Worm (Caenorhabditis elegans) whole organism, early embryonic: ENCODE results near the gene emb-9.

Experiments used
- B0310.2 ChIP-seq: sonication (generic microtip); optimal IDR thresholded peaks from 2 replicates; lab custom pipeline; 2016; ENCODE audit warnings: mild to moderate bottlenecking, missing genetic modification characterization, missing compliant biosample characterization
- F13C5.2 ChIP-seq: sonication (generic microtip); optimal IDR thresholded peaks from 2 replicates; lab custom pipeline; 2017; ENCODE audit warnings: mild to moderate bottlenecking, missing genetic modification characterization, inconsistent platforms, missing compliant biosample characterization
- aly-1 ChIP-seq: sonication (generic microtip); optimal IDR thresholded peaks from 2 replicates; lab custom pipeline; 2016; ENCODE audit warnings: missing genetic modification characterization, missing compliant biosample characterization
- ama-1 ChIP-seq: fragments of 150-350 bp; optimal IDR thresholded peaks from 2 replicates; lab custom pipeline; 2014
- ceh-13 ChIP-seq: fragments of 200-800 bp; sonication (Bioruptor generic); optimal IDR thresholded peaks from 2 replicates; lab custom pipeline; 2018; ENCODE audit warnings: mild to moderate bottlenecking, missing genetic modification characterization, missing compliant biosample characterization
- ceh-36 ChIP-seq: sonication (generic microtip); optimal IDR thresholded peaks from 2 replicates; lab custom pipeline; 2016; ENCODE audit warnings: missing genetic modification characterization, inconsistent platforms, missing compliant biosample characterization
- ets-7 ChIP-seq: sonication (generic microtip); optimal IDR thresholded peaks from 2 replicates; lab custom pipeline; 2016; ENCODE audit warnings: missing genotype, missing genetic modification characterization, missing compliant biosample characterization
- flt-1 ChIP-seq: fragments of 200-800 bp; sonication (Bioruptor generic); IDR thresholded peaks from 2 replicates; pipeline ENCODE4 v1.3.6; 2022; ENCODE audit warnings: missing genetic modification characterization, missing compliant biosample characterization
- hmbx-1 ChIP-seq: sonication (generic microtip); optimal IDR thresholded peaks from 2 replicates; lab custom pipeline; 2016; ENCODE audit warnings: mild to moderate bottlenecking, missing genetic modification characterization, missing compliant biosample characterization
- hmg-4 ChIP-seq: fragments of 200-800 bp; sonication (Bioruptor generic); optimal IDR thresholded peaks from 2 replicates; lab custom pipeline; 2018; ENCODE audit warnings: mild to moderate bottlenecking, missing genetic modification characterization, missing compliant biosample characterization
- hnd-1 ChIP-seq: sonication (generic microtip); optimal IDR thresholded peaks from 2 replicates; lab custom pipeline; 2016; ENCODE audit warnings: missing genetic modification characterization, missing compliant biosample characterization
- pes-1 ChIP-seq: fragments of 200-800 bp; sonication (Bioruptor generic); IDR thresholded peaks from 2 replicates; pipeline ENCODE4 v1.3.6; 2022; ENCODE audit warnings: missing genetic modification reagents, missing genetic modification characterization, missing compliant biosample characterization
- scrt-1 ChIP-seq: fragments of 200-800 bp; sonication (Bioruptor generic); IDR thresholded peaks from 2 replicates; pipeline ENCODE4 v1.3.6; 2022; ENCODE audit warnings: missing genetic modification characterization, missing compliant biosample characterization
- sea-1 ChIP-seq: fragments of 200-800 bp; sonication (Bioruptor generic); conservative IDR thresholded peaks from 2 replicates; pipeline ENCODE4 v1.3.6; 2022; ENCODE audit warnings: missing genetic modification characterization, missing compliant biosample characterization
- tbx-11 ChIP-seq: fragments of 200-800 bp; sonication (Bioruptor generic); IDR thresholded peaks from 2 replicates; pipeline ENCODE4 v1.3.6; 2022; ENCODE audit warnings: missing genetic modification characterization, missing compliant biosample characterization
- tbx-37 ChIP-seq: fragments of 200-800 bp; sonication (Bioruptor generic); conservative IDR thresholded peaks from 2 replicates; pipeline ENCODE4 v1.3.6; 2022; ENCODE audit warnings: missing genetic modification reagents, missing genetic modification characterization, missing compliant biosample characterization
- tra-4 ChIP-seq: sonication (generic microtip); optimal IDR thresholded peaks from 2 replicates; lab custom pipeline; 2017; ENCODE audit warnings: missing genetic modification characterization, missing compliant biosample characterization

emb-9 gene

DNA sequence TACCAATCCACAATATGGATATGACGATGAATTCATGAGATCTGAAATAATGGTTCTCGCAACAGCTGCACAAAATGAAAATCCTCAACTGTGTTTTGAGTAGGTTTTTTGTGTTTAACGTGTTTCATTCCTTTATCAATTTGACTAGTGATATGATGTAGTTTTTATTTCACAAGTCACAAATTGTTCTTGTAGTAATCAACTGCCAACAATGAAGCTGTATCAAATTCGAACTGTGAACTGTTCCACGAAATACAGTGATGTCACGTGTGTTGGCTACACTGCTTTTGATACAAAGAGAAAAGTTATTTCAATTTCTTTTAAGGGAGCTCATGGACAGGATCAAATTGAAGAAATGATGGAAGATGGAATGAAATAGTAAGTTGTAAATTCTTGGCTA, 29.1 kb downstream of the emb-9 start:
- TF ChIP-seq tbx-37 (GFP tag; lab: Robert Waterston, UW): no peak
- TF ChIP-seq tbx-11 (GFP tag; lab: Robert Waterston, UW): no peak
- no peak for TF ChIP-seq ceh-36 (tag; lab: Kevin White, UChicago)
- no peak for TF ChIP-seq F13C5.2
- TF ChIP-seq ets-7 (tag; lab: Kevin White, UChicago): no peak
- TF ChIP-seq pes-1 (GFP tag; lab: Robert Waterston, UW): no peak
- no peak for TF ChIP-seq ama-1 (lab: Kevin White, UChicago)
- no peak for TF ChIP-seq hnd-1
- no peak for TF ChIP-seq scrt-1 (GFP tag; lab: Robert Waterston, UW)
- no peak for TF ChIP-seq aly-1 (tag; lab: Kevin White, UChicago)
- TF ChIP-seq hmbx-1 (tag; lab: Kevin White, UChicago): no peak
- no peak for TF ChIP-seq ceh-13
- no peak for TF ChIP-seq flt-1 (GFP tag; lab: Robert Waterston, UW)
- TF ChIP-seq tra-4: no peak
- no peak for TF ChIP-seq sea-1 (GFP tag; lab: Robert Waterston, UW)
- TF ChIP-seq B0310.2 (tag; lab: Kevin White, UChicago): no peak

DNA sequence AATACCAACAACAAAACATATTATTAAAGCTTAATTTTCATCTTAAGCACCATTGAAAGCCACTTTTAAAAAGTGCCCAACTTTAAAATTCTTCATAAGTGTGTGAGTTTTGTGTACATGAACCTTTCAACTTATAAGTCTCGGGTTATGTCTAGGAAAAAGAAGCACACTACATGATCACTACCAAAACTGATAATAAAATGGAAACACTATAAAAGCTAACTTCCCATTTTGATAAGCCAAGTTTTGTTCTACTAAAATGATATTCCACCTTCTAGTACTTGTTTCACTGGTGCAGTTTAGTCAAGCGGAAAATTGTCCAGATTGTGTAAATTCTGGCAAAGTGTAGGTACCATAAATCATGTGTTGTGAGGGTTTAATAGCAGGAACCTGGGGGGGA, 29.8 kb downstream of the emb-9 start, which contains the start of gene C40H1.8:
C40H1.8 (plus strand) TSS at position 242 of the 400 bp plus-strand sequence.
- TF ChIP-seq ets-7 (tag; lab: Kevin White, UChicago) (no peak), F13C5.2 (no peak), hnd-1 (no peak), tbx-37 (GFP tag; lab: Robert Waterston, UW) (no peak), hmg-4 (GFP tag; lab: Kevin White, UChicago) (no peak), tbx-11 (GFP tag; lab: Robert Waterston, UW) (no peak), ama-1 (lab: Kevin White, UChicago) (no peak), sea-1 (GFP tag; lab: Robert Waterston, UW) (no peak), pes-1 (GFP tag; lab: Robert Waterston, UW) (no peak), aly-1 (tag; lab: Kevin White, UChicago) (no peak), ceh-13 (no peak), tra-4 (no peak), hmbx-1 (tag; lab: Kevin White, UChicago) (no peak), flt-1 (GFP tag; lab: Robert Waterston, UW) (no peak), B0310.2 (tag; lab: Kevin White, UChicago) (no peak), ceh-36 (tag; lab: Kevin White, UChicago) (no peak), scrt-1 (GFP tag; lab: Robert Waterston, UW) (no peak)

DNA sequence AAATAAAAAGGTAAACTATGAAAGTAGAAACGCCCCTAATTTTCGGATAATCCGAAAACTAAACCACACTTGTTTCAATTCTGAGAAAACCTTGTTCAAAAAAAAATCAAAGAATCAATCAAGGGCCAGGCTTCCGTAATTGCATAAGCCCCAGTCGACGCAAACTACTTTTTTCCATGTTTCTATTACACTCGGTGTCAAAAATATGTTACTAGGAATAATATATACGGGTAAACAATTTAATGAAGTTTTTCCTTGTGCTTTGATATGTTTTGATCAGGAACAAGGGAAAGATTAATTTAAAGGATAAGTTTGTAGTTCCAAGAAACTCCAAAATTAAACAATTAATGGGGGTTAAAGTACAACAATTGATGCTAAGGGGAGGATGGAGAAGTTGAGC, 34.4 kb downstream of the emb-9 start:
- no peak for TF ChIP-seq scrt-1 (GFP tag; lab: Robert Waterston, UW)
- TF ChIP-seq aly-1 (tag; lab: Kevin White, UChicago): no peak
- no peak for TF ChIP-seq hmbx-1 (tag; lab: Kevin White, UChicago)
- TF ChIP-seq ama-1 (lab: Kevin White, UChicago): no peak
- no peak for TF ChIP-seq hmg-4 (GFP tag; lab: Kevin White, UChicago)
- TF ChIP-seq B0310.2 (tag; lab: Kevin White, UChicago): no peak
- TF ChIP-seq ceh-36 (tag; lab: Kevin White, UChicago): no peak
- no peak for TF ChIP-seq tbx-11 (GFP tag; lab: Robert Waterston, UW)
- TF ChIP-seq tra-4: no peak
- TF ChIP-seq flt-1 (GFP tag; lab: Robert Waterston, UW): no peak
- no peak for TF ChIP-seq tbx-37 (GFP tag; lab: Robert Waterston, UW)
- no peak for TF ChIP-seq F13C5.2
- TF ChIP-seq sea-1 (GFP tag; lab: Robert Waterston, UW): no peak
- no peak for TF ChIP-seq ceh-13
- no peak for TF ChIP-seq hnd-1

DNA sequence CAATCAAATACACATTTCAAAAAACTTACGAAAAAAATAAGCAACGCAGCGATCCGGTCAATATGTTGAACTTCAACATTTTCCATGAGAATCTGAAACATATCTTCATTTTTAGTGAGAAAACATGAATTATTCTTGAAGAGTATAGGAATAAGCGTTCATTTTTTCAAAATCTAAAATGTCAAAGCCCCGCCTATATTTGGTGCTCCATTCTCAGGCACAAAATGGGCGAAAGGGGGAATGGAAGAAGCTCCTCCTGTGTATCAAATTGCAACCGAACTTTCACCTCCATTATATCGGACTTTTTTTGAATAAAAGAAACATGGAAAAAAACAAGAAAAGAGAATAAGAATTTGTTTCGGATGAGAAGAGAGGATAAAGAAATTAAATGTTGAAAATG, 37.7 kb downstream of the emb-9 start, which contains the start of gene srx-45:
srx-45 (minus strand) TSS at position 101 of the 400 bp plus-strand sequence.
- TF ChIP-seq F13C5.2 (no peak), B0310.2 (tag; lab: Kevin White, UChicago) (no peak), tbx-11 (GFP tag; lab: Robert Waterston, UW) (no peak), tra-4 (no peak), ama-1 (lab: Kevin White, UChicago) (no peak), aly-1 (tag; lab: Kevin White, UChicago) (no peak), hmbx-1 (tag; lab: Kevin White, UChicago) (no peak), ceh-13 (no peak), tbx-37 (GFP tag; lab: Robert Waterston, UW) (no peak), sea-1 (GFP tag; lab: Robert Waterston, UW) (no peak), scrt-1 (GFP tag; lab: Robert Waterston, UW) (no peak), hmg-4 (GFP tag; lab: Kevin White, UChicago) (no peak), ets-7 (tag; lab: Kevin White, UChicago) (no peak), hnd-1 (no peak), pes-1 (GFP tag; lab: Robert Waterston, UW) (no peak), ceh-36 (tag; lab: Kevin White, UChicago) (no peak), flt-1 (GFP tag; lab: Robert Waterston, UW) (no peak)

DNA sequence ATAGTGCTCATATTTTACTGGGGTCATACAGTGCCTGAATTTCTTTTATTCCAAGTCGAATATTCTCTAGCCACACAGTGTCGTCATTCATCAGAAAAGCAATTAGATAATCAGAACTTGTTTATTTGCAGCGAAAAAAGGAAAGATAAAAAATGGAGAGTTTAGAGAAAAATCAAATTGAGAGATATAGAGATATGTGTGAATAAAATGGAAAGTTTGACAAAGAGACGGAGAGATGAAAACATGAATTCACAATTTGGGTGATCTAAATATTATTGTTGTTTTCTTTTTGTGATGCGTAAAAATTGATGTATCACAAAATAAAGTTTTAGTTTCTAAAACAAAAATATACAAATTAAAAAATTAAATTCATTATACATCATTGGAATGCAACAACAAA, 43.6 kb downstream of the emb-9 start:
- TF ChIP-seq aly-1 (tag; lab: Kevin White, UChicago) (no peak), F13C5.2 (no peak), ama-1 (lab: Kevin White, UChicago) (no peak), ceh-13 (no peak), ets-7 (tag; lab: Kevin White, UChicago) (no peak), flt-1 (GFP tag; lab: Robert Waterston, UW) (no peak), sea-1 (GFP tag; lab: Robert Waterston, UW) (no peak), tra-4 (no peak), tbx-11 (GFP tag; lab: Robert Waterston, UW) (no peak), scrt-1 (GFP tag; lab: Robert Waterston, UW) (no peak)

DNA sequence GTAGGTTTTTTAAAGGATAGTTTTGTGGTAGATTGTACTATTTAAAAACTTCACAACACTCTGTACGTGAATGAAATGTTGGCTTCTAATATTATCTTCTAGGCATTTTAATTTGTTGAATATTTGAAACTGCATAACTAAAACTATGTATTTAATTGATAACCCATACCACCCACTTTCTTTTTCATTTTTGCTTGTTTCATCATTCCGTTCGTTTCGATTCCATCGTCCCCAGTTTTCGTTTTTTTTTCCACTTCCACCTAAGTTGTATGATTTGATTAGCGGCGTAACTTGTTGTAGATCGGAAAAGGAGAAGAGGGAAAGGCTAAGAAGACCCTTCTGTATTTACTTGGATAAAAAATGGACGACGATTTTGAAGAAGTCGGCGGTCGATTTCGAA, 44.3 kb downstream of the emb-9 start, which contains the start of gene K01B6.3:
K01B6.3 (plus strand) TSS at position 301 of the 400 bp plus-strand sequence.
- TF ChIP-seq aly-1 (tag; lab: Kevin White, UChicago) (no peak), F13C5.2 (no peak), hnd-1 (no peak), hmg-4 (GFP tag; lab: Kevin White, UChicago) (no peak), ama-1 (lab: Kevin White, UChicago) (no peak), scrt-1 (GFP tag; lab: Robert Waterston, UW) (no peak), ceh-13 (no peak)

DNA sequence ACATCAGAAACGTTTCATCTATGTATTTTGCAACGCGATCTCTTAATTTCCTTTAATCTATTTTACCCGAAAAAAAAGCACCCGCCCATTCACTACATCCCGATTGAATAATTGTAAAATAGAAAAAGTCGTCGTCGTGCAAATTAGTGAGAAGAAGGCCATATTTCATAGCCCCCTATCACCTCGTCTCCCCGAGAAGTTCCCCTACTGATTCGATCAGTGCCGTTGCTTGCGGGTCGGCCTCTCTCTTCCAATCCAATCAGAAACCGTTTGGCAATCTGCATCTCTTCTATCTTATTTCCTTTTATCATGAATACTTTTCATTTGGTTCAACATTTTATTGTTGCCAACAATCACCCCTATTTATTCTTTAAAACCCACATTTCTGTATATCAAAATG, 45.1 kb downstream of the emb-9 start:
- no peak for TF ChIP-seq ets-7 (tag; lab: Kevin White, UChicago)
- no peak for TF ChIP-seq scrt-1 (GFP tag; lab: Robert Waterston, UW)
- TF ChIP-seq pes-1 (GFP tag; lab: Robert Waterston, UW): no peak
- no peak for TF ChIP-seq tbx-37 (GFP tag; lab: Robert Waterston, UW)
- no peak for TF ChIP-seq hmg-4 (GFP tag; lab: Kevin White, UChicago)
- no peak for TF ChIP-seq ceh-36 (tag; lab: Kevin White, UChicago)
- no peak for TF ChIP-seq tbx-11 (GFP tag; lab: Robert Waterston, UW)
- TF ChIP-seq sea-1 (GFP tag; lab: Robert Waterston, UW): no peak
- TF ChIP-seq hnd-1: no peak
- no peak for TF ChIP-seq ama-1 (lab: Kevin White, UChicago)
- no peak for TF ChIP-seq F13C5.2
- no peak for TF ChIP-seq aly-1 (tag; lab: Kevin White, UChicago)
- TF ChIP-seq ceh-13: no peak
- TF ChIP-seq flt-1 (GFP tag; lab: Robert Waterston, UW): no peak
- TF ChIP-seq hmbx-1 (tag; lab: Kevin White, UChicago): no peak
- no peak for TF ChIP-seq tra-4
- TF ChIP-seq B0310.2 (tag; lab: Kevin White, UChicago): no peak
